Worm (Caenorhabditis elegans): Measurements from ENCODE around the gene T24F1.7.

Gene T24F1.7

DNA sequence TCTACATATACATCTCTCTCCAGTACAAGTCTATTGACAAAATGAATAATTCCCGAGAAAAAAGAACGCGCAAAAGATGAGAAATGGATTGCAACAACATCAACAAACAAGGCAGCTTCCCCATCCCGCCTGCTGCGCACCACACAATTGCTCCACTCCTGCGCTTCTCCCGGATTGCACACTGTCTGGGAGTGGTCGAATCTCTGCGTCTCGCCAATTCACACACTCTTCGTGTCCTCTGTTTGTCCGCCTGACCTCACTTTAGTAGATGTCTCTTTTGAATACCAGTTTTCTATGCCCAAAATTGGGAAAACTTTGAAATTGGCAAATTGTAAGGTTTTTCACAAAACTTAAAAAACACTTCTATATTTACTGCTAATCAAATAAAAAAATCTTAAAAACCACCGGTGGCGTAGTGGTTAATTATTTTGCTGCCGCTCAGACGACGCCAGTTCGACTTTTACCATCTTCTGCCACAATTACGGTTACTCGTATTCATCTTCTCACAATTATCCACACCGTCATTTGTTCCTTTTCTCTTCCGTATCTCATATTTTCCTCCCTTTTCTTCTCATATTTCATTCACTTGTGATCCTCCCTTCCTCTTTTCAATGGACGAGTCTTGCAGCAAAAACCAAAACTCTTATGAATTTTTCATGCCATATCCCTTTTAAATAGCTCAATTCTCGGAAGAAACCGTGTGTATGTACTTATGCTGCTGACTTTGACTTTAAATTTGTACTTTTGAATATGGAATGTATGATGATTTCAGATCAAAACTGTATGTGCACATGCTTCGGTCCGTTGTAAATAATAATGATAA is 6.5 kb upstream of the T24F1.7 start, which contains the start of gene rsf-1:
Gene rsf-1, plus strand, starts transcription at position 773 of the 823 bp plus-strand sequence.
- TF ChIP-seq arid-1 (GFP tag; conservative IDR thresholded peaks at IDR 0.05) (peak; percentile 58; the same call in 1 of the 2 replicates), egl-43 (GFP tag; IDR thresholded peaks at IDR 0.05) (no peak), ztf-11 (tag; optimal IDR thresholded peaks at IDR 0.05) (no peak), daf-16 (GFP tag; optimal IDR thresholded peaks at IDR 0.05) (no peak), daf-16 (tag; optimal IDR thresholded peaks at IDR 0.05) (peak; percentile 20), hlh-30 (tag; optimal IDR thresholded peaks at IDR 0.05; ENCODE audit: insufficient read depth) (peak; percentile 16), pha-4 (GFP tag; IDR thresholded peaks at IDR 0.05) (peak; percentile 55; the same call in 1 of the 2 replicates), pha-4 (tag; optimal IDR thresholded peaks at IDR 0.05) (no peak), lin-38 (GFP tag; IDR thresholded peaks at IDR 0.05) (peak; percentile 40; the same call in 1 of the 2 replicates), nhr-11 (tag; optimal IDR thresholded peaks at IDR 0.05) (no peak), mes-2 (tag; optimal IDR thresholded peaks at IDR 0.05; ENCODE audit: poor library complexity, severe bottlenecking) (peak; percentile 51), vab-7 (GFP tag; IDR thresholded peaks at IDR 0.05) (no peak), zip-11 (GFP tag; IDR thresholded peaks at IDR 0.05) (no peak), ceh-32 (tag; optimal IDR thresholded peaks at IDR 0.05; ENCODE audit: poor library complexity) (no peak), ctbp-1 (GFP tag; IDR thresholded peaks at IDR 0.05) (peak; percentile 34; the same call in 1 of the 2 replicates), ama-1 (optimal IDR thresholded peaks at IDR 0.05) (no peak), mxl-2 (GFP tag; conservative IDR thresholded peaks at IDR 0.05) (no peak), lsy-2 (tag; optimal IDR thresholded peaks at IDR 0.05) (peak in 1 of 2 experiments; percentile 41), ZK546.5 (tag; optimal IDR thresholded peaks at IDR 0.05) (no peak), rbr-2 (tag; optimal IDR thresholded peaks at IDR 0.05) (peak; percentile 44), fkh-10 (GFP tag; optimal IDR thresholded peaks at IDR 0.05) (no peak), aha-1 (tag) (peak; percentile 68), unc-62 (GFP tag; optimal IDR thresholded peaks at IDR 0.05 in 1 of 2) (peak in 1 of 2 experiments; percentile 60), unc-62 (tag; optimal IDR thresholded peaks at IDR 0.05) (no peak), ztf-7 (tag; optimal IDR thresholded peaks at IDR 0.05) (no peak), F44E2.7 (GFP tag; IDR thresholded peaks at IDR 0.05) (0 out of 2 replicates have a peak, but pooled peaks have one; percentile 47), mep-1 (tag; optimal IDR thresholded peaks at IDR 0.05) (peak; percentile 19), hmg-1.1 (GFP tag; IDR thresholded peaks at IDR 0.05) (peak; percentile 59)

DNA sequence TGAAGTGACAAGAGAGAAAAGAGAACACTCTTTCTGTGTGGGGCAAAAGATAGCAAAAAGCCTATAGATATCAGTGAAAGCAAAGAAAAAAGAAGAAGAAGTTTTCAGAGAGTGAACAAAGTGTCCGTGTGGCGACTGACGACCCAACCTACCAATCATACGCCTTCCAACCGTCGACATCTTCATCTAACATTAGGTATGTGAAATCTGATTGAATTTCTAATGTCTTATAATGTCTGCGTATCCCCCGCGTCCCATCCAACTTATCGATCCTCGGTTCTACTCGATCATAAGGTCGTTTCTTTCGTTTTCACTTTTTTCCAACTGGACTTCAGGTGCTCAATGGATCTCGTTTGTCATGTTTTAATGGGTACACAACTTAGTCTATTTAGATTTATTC is 5.0 kb upstream of the T24F1.7 start:
- TF ChIP-seq nhr-6 (tag; optimal IDR thresholded peaks at IDR 0.05) (no peak), T20F7.1 (GFP tag; optimal IDR thresholded peaks at IDR 0.05) (no peak), hlh-30 (tag; optimal IDR thresholded peaks at IDR 0.05; ENCODE audit: insufficient read depth) (peak; percentile 49), T26A8.4 (GFP tag; IDR thresholded peaks at IDR 0.05) (no peak), aly-2 (tag; optimal IDR thresholded peaks at IDR 0.05) (no peak), F26F4.8 (GFP tag; conservative IDR thresholded peaks at IDR 0.05) (no peak), unc-62 (GFP tag; optimal IDR thresholded peaks at IDR 0.05 in 1 of 2) (no peak), unc-62 (tag; optimal IDR thresholded peaks at IDR 0.05) (no peak), madf-5 (GFP tag; IDR thresholded peaks at IDR 0.05) (no peak), nhr-25 (tag; optimal IDR thresholded peaks at IDR 0.05; ENCODE audit: borderline replicate concordance, insufficient read depth) (peak; percentile 7), fkh-10 (GFP tag; optimal IDR thresholded peaks at IDR 0.05) (no peak), nhr-28 (tag; optimal IDR thresholded peaks at IDR 0.05) (peak; percentile 27), ceh-32 (tag; optimal IDR thresholded peaks at IDR 0.05; ENCODE audit: poor library complexity) (no peak), nhr-237 (tag; optimal IDR thresholded peaks at IDR 0.05) (no peak), ztf-11 (tag; optimal IDR thresholded peaks at IDR 0.05) (no peak), hmg-1.1 (GFP tag; IDR thresholded peaks at IDR 0.05) (no peak), dmd-8 (GFP tag; IDR thresholded peaks at IDR 0.05) (no peak), mep-1 (tag; optimal IDR thresholded peaks at IDR 0.05) (no peak), lin-38 (GFP tag; IDR thresholded peaks at IDR 0.05) (no peak), skn-1 (tag; optimal IDR thresholded peaks at IDR 0.05) (no peak), ctbp-1 (GFP tag; IDR thresholded peaks at IDR 0.05) (no peak), cey-2 (tag; optimal IDR thresholded peaks at IDR 0.05; ENCODE audit: borderline replicate concordance, insufficient read depth) (no peak), gei-8 (GFP tag; optimal IDR thresholded peaks at IDR 0.05) (no peak), F44E2.7 (GFP tag; IDR thresholded peaks at IDR 0.05) (no peak), nhr-76 (tag; optimal IDR thresholded peaks at IDR 0.05) (no peak), egl-27 (tag; optimal IDR thresholded peaks at IDR 0.05) (no peak), Y75B8A.6 (GFP tag; IDR thresholded peaks at IDR 0.05) (0 out of 2 replicates have a peak, but pooled peaks have one; percentile 39), rbr-2 (tag; optimal IDR thresholded peaks at IDR 0.05) (no peak), ceh-82 (tag; optimal IDR thresholded peaks at IDR 0.05) (no peak), pha-4 (GFP tag; IDR thresholded peaks at IDR 0.05) (no peak), pha-4 (tag; optimal IDR thresholded peaks at IDR 0.05) (no peak), tra-1 (GFP tag; IDR thresholded peaks at IDR 0.05) (no peak), nhr-111 (GFP tag; optimal IDR thresholded peaks at IDR 0.05) (no peak), nhr-11 (tag; optimal IDR thresholded peaks at IDR 0.05) (no peak)
